Fruit fly (Drosophila melanogaster) whole organism, embryonic: Measurements from ENCODE around the gene GABPI.

Experiments
- ATbp ChIP-seq: fragments of 200-800 bp; sonication (Bioruptor generic); optimal IDR thresholded peaks from 2 replicates; lab custom pipeline; 2017; ENCODE audit warnings: missing biosample characterization, mild to moderate bottlenecking, missing genetic modification characterization, missing genetic modification reagents
- CG10267 ChIP-seq: fragments of 200-800 bp; sonication (Bioruptor generic); optimal IDR thresholded peaks from 2 replicates; lab custom pipeline; 2018; ENCODE audit warnings: missing biosample characterization, mild to moderate bottlenecking, missing genetic modification characterization, moderate library complexity
- CG10462 ChIP-seq: fragments of 200-800 bp; sonication (Bioruptor generic); optimal IDR thresholded peaks from 2 replicates; lab custom pipeline; 2016; ENCODE audit warnings: missing biosample characterization, missing genetic modification characterization
- CG10543 ChIP-seq: fragments of 200-800 bp; sonication (Bioruptor generic); optimal IDR thresholded peaks from 3 replicates; lab custom pipeline; 2017; ENCODE audit warnings: missing biosample characterization, mild to moderate bottlenecking, missing genetic modification characterization, moderate library complexity
- CG12219 ChIP-seq: fragments of 200-800 bp; sonication (Bioruptor generic); optimal IDR thresholded peaks from 3 replicates; lab custom pipeline; 2018; ENCODE audit warnings: missing biosample characterization, mild to moderate bottlenecking, missing genetic modification characterization
- CG14860 ChIP-seq: fragments of 200-800 bp; sonication (Bioruptor generic); IDR thresholded peaks from 3 replicates; pipeline ENCODE4 v1.3.6; 2022; ENCODE audit warnings: missing biosample characterization, missing genetic modification characterization; ENCODE audit not compliant: partially characterized antibody
- CG14965 ChIP-seq: fragments of 200-800 bp; sonication (Bioruptor generic); optimal IDR thresholded peaks from 2 replicates; lab custom pipeline; 2016; ENCODE audit warnings: missing biosample characterization, missing genetic modification characterization, borderline replicate concordance
- CG17912 ChIP-seq: fragments of 200-800 bp; sonication (Bioruptor generic); optimal IDR thresholded peaks from 2 replicates; lab custom pipeline; 2018; ENCODE audit warnings: missing biosample characterization, mild to moderate bottlenecking, missing genetic modification characterization
- CG18476 ChIP-seq: fragments of 200-800 bp; sonication (Bioruptor generic); optimal IDR thresholded peaks from 2 replicates; lab custom pipeline; 2016; ENCODE audit warnings: missing biosample characterization, mild to moderate bottlenecking, missing genetic modification characterization
- CG2120 ChIP-seq: fragments of 200-800 bp; sonication (Bioruptor generic); optimal IDR thresholded peaks from 3 replicates; lab custom pipeline; 2016; ENCODE audit warnings: missing biosample characterization, missing genetic modification characterization
- CG2875 ChIP-seq: fragments of 200-800 bp; sonication (Bioruptor generic); optimal IDR thresholded peaks from 2 replicates; lab custom pipeline; 2017; ENCODE audit warnings: missing biosample characterization, mild to moderate bottlenecking, missing genetic modification characterization, missing genetic modification reagents
- CG32532 ChIP-seq: fragments of 200-800 bp; sonication (Bioruptor generic); IDR thresholded peaks from 2 replicates; pipeline ENCODE4 v1.3.6; 2022; ENCODE audit warnings: missing biosample characterization, missing genetic modification characterization
- CG33213 ChIP-seq: fragments of 200-800 bp; sonication (Bioruptor generic); optimal IDR thresholded peaks from 3 replicates; lab custom pipeline; 2016; ENCODE audit warnings: missing biosample characterization, missing genetic modification characterization
- CG34224 ChIP-seq: fragments of 200-800 bp; sonication (Bioruptor generic); IDR thresholded peaks from 3 replicates; pipeline ENCODE4 v1.3.6; 2022; ENCODE audit warnings: missing biosample characterization, missing genetic modification characterization; ENCODE audit not compliant: partially characterized antibody
- CG43689 ChIP-seq: fragments of 200-800 bp; sonication (Bioruptor generic); IDR thresholded peaks from 2 replicates; pipeline ENCODE4 v1.3.6; 2022; ENCODE audit warnings: missing biosample characterization, missing genetic modification characterization
- CG4707 ChIP-seq: fragments of 200-800 bp; sonication (Bioruptor generic); optimal IDR thresholded peaks from 2 replicates; lab custom pipeline; 2018; ENCODE audit warnings: missing biosample characterization, mild to moderate bottlenecking, missing genetic modification characterization, moderate library complexity
- CG7745 ChIP-seq: fragments of 200-800 bp; sonication (Bioruptor generic); optimal IDR thresholded peaks from 2 replicates; lab custom pipeline; 2018; ENCODE audit warnings: missing biosample characterization, mild to moderate bottlenecking, missing genetic modification characterization, moderate library complexity
- CG7963 ChIP-seq: fragments of 200-800 bp; sonication (Bioruptor generic); IDR thresholded peaks from 3 replicates; pipeline ENCODE4 v1.3.6; 2022; ENCODE audit warnings: missing biosample characterization, missing genetic modification characterization; ENCODE audit not compliant: partially characterized antibody
- CG9609 ChIP-seq: fragments of 200-800 bp; sonication (Bioruptor generic); optimal IDR thresholded peaks from 3 replicates; lab custom pipeline; 2016; ENCODE audit warnings: missing biosample characterization, missing genetic modification characterization
- D19B ChIP-seq: fragments of 200-800 bp; sonication (Bioruptor generic); optimal IDR thresholded peaks from 2 replicates; lab custom pipeline; 2017; ENCODE audit warnings: missing biosample characterization, mild to moderate bottlenecking, missing genetic modification characterization
- Doc3 ChIP-seq: fragments of 200-800 bp; sonication (Bioruptor generic); IDR thresholded peaks from 3 replicates; pipeline ENCODE4 v1.3.6; 2022; ENCODE audit warnings: missing biosample characterization, missing genetic modification characterization; ENCODE audit not compliant: partially characterized antibody
- E2f1 ChIP-seq: fragments of 200-800 bp; sonication (Bioruptor generic); IDR thresholded peaks from 2 replicates; pipeline ENCODE4 v1.3.6; 2022; ENCODE audit warnings: missing biosample characterization, missing genetic modification characterization
- E2f2 ChIP-seq: fragments of 200-800 bp; sonication (Bioruptor generic); IDR thresholded peaks from 2 replicates; pipeline ENCODE4 v1.3.6; 2022; ENCODE audit warnings: missing biosample characterization, missing genetic modification characterization
- Eip74EF ChIP-seq, 2 experiments: fragments of 200-800 bp in 1 of 2; fragments of >200 bp in 1 of 2; sonication (Bioruptor generic) in 1 of 2; optimal IDR thresholded peaks; 2 replicates each; lab custom pipeline; 2017 to 2019; ENCODE audit warnings: missing biosample characterization in 2 of 2, missing genetic modification characterization in 2 of 2, mild to moderate bottlenecking in 1 of 2, moderate library complexity in 1 of 2
- Gug ChIP-seq: fragments of 200-800 bp; sonication (Bioruptor generic); IDR thresholded peaks from 4 replicates; pipeline ENCODE4 v1.3.6; 2022; ENCODE audit warnings: missing biosample characterization, missing genetic modification characterization
- Hsf ChIP-seq: fragments of 200-800 bp; sonication (Bioruptor generic); optimal IDR thresholded peaks from 3 replicates; lab custom pipeline; 2016; ENCODE audit warnings: missing biosample characterization, missing genetic modification characterization
- Jarid2 ChIP-seq: fragments of 200-800 bp; sonication (Bioruptor generic); optimal IDR thresholded peaks from 3 replicates; lab custom pipeline; 2017; ENCODE audit warnings: mild to moderate bottlenecking, missing biosample characterization, missing genetic modification reagents, missing genetic modification characterization
- Med ChIP-seq: fragments of 200-800 bp; sonication (Bioruptor generic); peaks from one replicate; lab custom pipeline; 2016; ENCODE audit warnings: missing biosample characterization, missing genetic modification characterization, mild to moderate bottlenecking, inconsistent platforms, moderate library complexity
- NFAT ChIP-seq: fragments of 200-800 bp; sonication (Bioruptor generic); IDR thresholded peaks from 2 replicates; pipeline ENCODE4 v1.3.6; 2022; ENCODE audit warnings: missing biosample characterization, missing genetic modification characterization
- Opbp ChIP-seq: fragments of 200-800 bp; sonication (Bioruptor generic); IDR thresholded peaks from 3 replicates; pipeline ENCODE4 v1.3.6; 2022; ENCODE audit warnings: missing biosample characterization, missing genetic modification characterization; ENCODE audit not compliant: partially characterized antibody
- Optix ChIP-seq: fragments of 200-800 bp; sonication (Bioruptor generic); IDR thresholded peaks from 3 replicates; pipeline ENCODE4 v1.3.6; 2022; ENCODE audit warnings: missing biosample characterization, missing genetic modification characterization
- Ptx1 ChIP-seq: fragments of 200-800 bp; sonication (Bioruptor generic); IDR thresholded peaks from 2 replicates; pipeline ENCODE4 v1.3.6; 2022; ENCODE audit warnings: missing biosample characterization, missing genetic modification characterization
- Sox100B ChIP-seq: fragments of 200-800 bp; sonication (Bioruptor generic); optimal IDR thresholded peaks from 3 replicates; lab custom pipeline; 2018; ENCODE audit warnings: missing biosample characterization, mild to moderate bottlenecking, missing genetic modification characterization
- YL-1 ChIP-seq: fragments of 200-800 bp; sonication (Bioruptor generic); optimal IDR thresholded peaks from 3 replicates; lab custom pipeline; 2017; ENCODE audit warnings: missing biosample characterization, mild to moderate bottlenecking, missing genetic modification characterization
- bab2 ChIP-seq: fragments of 200-800 bp; sonication (Bioruptor generic); optimal IDR thresholded peaks from 2 replicates; lab custom pipeline; 2016; ENCODE audit warnings: missing biosample characterization, missing genetic modification characterization
- emc ChIP-seq: fragments of 200-800 bp; sonication (Bioruptor generic); optimal IDR thresholded peaks from 2 replicates; lab custom pipeline; 2016; ENCODE audit warnings: missing biosample characterization, missing genetic modification characterization
- fd64A ChIP-seq: fragments of 200-800 bp; sonication (Bioruptor generic); optimal IDR thresholded peaks from 3 replicates; lab custom pipeline; 2018; ENCODE audit warnings: missing biosample characterization, mild to moderate bottlenecking, missing genetic modification characterization
- gro ChIP-seq: fragments of 200-800 bp; sonication (Bioruptor generic); optimal IDR thresholded peaks from 2 replicates; lab custom pipeline; 2016; ENCODE audit warnings: missing biosample characterization, missing genetic modification characterization
- gsb-n ChIP-seq: fragments of 200-800 bp; sonication (Bioruptor generic); optimal IDR thresholded peaks from 3 replicates; lab custom pipeline; 2018; ENCODE audit warnings: missing biosample characterization, mild to moderate bottlenecking, missing genetic modification characterization
- lilli ChIP-seq: fragments of 200-800 bp; sonication (Bioruptor generic); optimal IDR thresholded peaks from 3 replicates; lab custom pipeline; 2016; ENCODE audit warnings: missing biosample characterization, missing genetic modification characterization
- peb ChIP-seq: fragments of 200-800 bp; sonication (Bioruptor generic); IDR thresholded peaks from 2 replicates; pipeline ENCODE4 v1.3.6; 2022; ENCODE audit warnings: missing biosample characterization, missing genetic modification characterization
- pho ChIP-seq: fragments of 200-800 bp; sonication (Bioruptor generic); optimal IDR thresholded peaks from 2 replicates; lab custom pipeline; 2016; ENCODE audit warnings: missing biosample characterization, missing genetic modification characterization
- pita ChIP-seq: fragments of 200-800 bp; sonication (Bioruptor generic); optimal IDR thresholded peaks from 2 replicates; lab custom pipeline; 2017; ENCODE audit warnings: missing biosample characterization, mild to moderate bottlenecking, missing genetic modification characterization
- ro ChIP-seq: fragments of 200-800 bp; sonication (Bioruptor generic); IDR thresholded peaks from 2 replicates; pipeline ENCODE4 v1.3.6; 2022; ENCODE audit warnings: missing biosample characterization, missing genetic modification characterization
- sc ChIP-seq, 3 experiments: fragments of >200 bp in 2 of 3; fragments of 200-800 bp in 1 of 3; sonication (Bioruptor generic) in 1 of 3; optimal IDR thresholded peaks; 2 replicates in 2 of 3; 3 replicates in 1 of 3; lab custom pipeline; 2017; ENCODE audit warnings: mild to moderate bottlenecking in 1 of 3, missing biosample characterization in 1 of 3, missing genetic modification characterization in 1 of 3, missing genetic modification reagents in 1 of 3
- scrt ChIP-seq: fragments of 200-800 bp; sonication (Bioruptor generic); optimal IDR thresholded peaks from 2 replicates; lab custom pipeline; 2018; ENCODE audit warnings: missing biosample characterization, mild to moderate bottlenecking, missing genetic modification characterization, moderate library complexity
- sens ChIP-seq: fragments of 200-800 bp; sonication (Bioruptor generic); peaks from one replicate; lab custom pipeline; 2016; ENCODE audit warnings: missing biosample characterization, missing genetic modification characterization
- tna ChIP-seq: fragments of 200-800 bp; sonication (Bioruptor generic); IDR thresholded peaks from 2 replicates; pipeline ENCODE4 v1.3.6; 2022; ENCODE audit warnings: missing biosample characterization, missing genetic modification characterization; ENCODE audit not compliant: partially characterized antibody
- vnd ChIP-seq: fragments of 200-800 bp; sonication (Bioruptor generic); IDR thresholded peaks from 3 replicates; pipeline ENCODE4 v1.3.6; 2022; ENCODE audit warnings: missing biosample characterization, missing genetic modification characterization; ENCODE audit not compliant: partially characterized antibody

GABPI gene

dm6 chr2L:2992664-2993174 is 37.6 kb upstream of the GABPI start, which contains the start of the genes okr and CG3558 (continued):
- TF ChIP-seq CG7745 (tag; lab: Kevin White, UChicago) (no peak), vnd (GFP tag; lab: Robert Waterston, UW) (peak; percentile 76), NFAT (GFP tag; lab: Robert Waterston, UW) (no peak), CG2875 (GFP tag; lab: Kevin White, UChicago) (no peak), pho (GFP tag; lab: Kevin White, UChicago) (no peak), fd64A (GFP tag; lab: Kevin White, UChicago) (peak; percentile 29), CG17912 (no peak), Med (GFP tag; lab: Kevin White, UChicago) (peak; percentile 81), bab2 (GFP tag; lab: Kevin White, UChicago) (no peak), ATbp (GFP tag; lab: Kevin White, UChicago) (no peak), YL-1 (GFP tag; lab: Kevin White, UChicago) (peak; percentile 26), Opbp (GFP tag; lab: Robert Waterston, UW) (peak; percentile 69; the same call in 2 of the 3 replicates), CG2120 (GFP tag; lab: Kevin White, UChicago) (peak; percentile 23), gro (GFP tag; lab: Kevin White, UChicago) (no peak), Jarid2 (GFP tag; lab: Kevin White, UChicago) (no peak), CG9609 (GFP tag; lab: Kevin White, UChicago) (no peak), CG33213 (GFP tag; lab: Kevin White, UChicago) (peak; percentile 0), E2f2 (GFP tag; lab: Robert Waterston, UW) (peak; percentile 88), Hsf (GFP tag; lab: Kevin White, UChicago) (no peak), CG18476 (GFP tag; lab: Kevin White, UChicago) (no peak), Gug (GFP tag; lab: Robert Waterston, UW) (no peak), Ptx1 (GFP tag; lab: Robert Waterston, UW) (no peak), CG43689 (GFP tag; lab: Robert Waterston, UW) (no peak), Eip74EF (GFP tag; optimal IDR thresholded peaks at IDR 0.05; lab: Kevin White, UChicago) (peak in 1 of 2 experiments; percentile 52), tna (GFP tag; lab: Robert Waterston, UW) (peak; percentile 47; the same call in 1 of the 2 replicates), peb (GFP tag; lab: Robert Waterston, UW) (no peak), CG12219 (no peak), sens (GFP tag; lab: Kevin White, UChicago) (peak; percentile 85), E2f1 (GFP tag; lab: Robert Waterston, UW) (no peak), gsb-n (no peak), emc (GFP tag; lab: Kevin White, UChicago) (no peak), D19B (GFP tag; lab: Kevin White, UChicago) (no peak), CG10543 (GFP tag; lab: Kevin White, UChicago) (no peak), scrt (GFP tag; lab: Kevin White, UChicago) (no peak), Optix (GFP tag; lab: Robert Waterston, UW) (no peak), CG4707 (GFP tag; lab: Kevin White, UChicago) (peak; percentile 10), CG7963 (GFP tag; lab: Robert Waterston, UW) (peak; percentile 58; the same call in 2 of the 3 replicates), lilli (GFP tag; lab: Kevin White, UChicago) (peak; percentile 21), CG10462 (no peak), sc (optimal IDR thresholded peaks at IDR 0.05; lab: Kevin White, UChicago) (no peak), sc (GFP tag; optimal IDR thresholded peaks at IDR 0.05; lab: Kevin White, UChicago) (no peak), Sox100B (no peak), CG34224 (GFP tag; lab: Robert Waterston, UW) (peak; percentile 94), CG10267 (peak; percentile 54), Doc3 (GFP tag; lab: Robert Waterston, UW) (peak; percentile 86), CG32532 (GFP tag; lab: Robert Waterston, UW) (no peak; the same call in 1 of the 2 replicates), CG14965 (GFP tag; lab: Kevin White, UChicago) (no peak), ro (no peak), CG14860 (peak; percentile 81), pita (GFP tag; lab: Kevin White, UChicago) (no peak)
